Worm (Caenorhabditis elegans): ENCODE results near the gene T02G5.14.

The T02G5.14 gene

DNA sequence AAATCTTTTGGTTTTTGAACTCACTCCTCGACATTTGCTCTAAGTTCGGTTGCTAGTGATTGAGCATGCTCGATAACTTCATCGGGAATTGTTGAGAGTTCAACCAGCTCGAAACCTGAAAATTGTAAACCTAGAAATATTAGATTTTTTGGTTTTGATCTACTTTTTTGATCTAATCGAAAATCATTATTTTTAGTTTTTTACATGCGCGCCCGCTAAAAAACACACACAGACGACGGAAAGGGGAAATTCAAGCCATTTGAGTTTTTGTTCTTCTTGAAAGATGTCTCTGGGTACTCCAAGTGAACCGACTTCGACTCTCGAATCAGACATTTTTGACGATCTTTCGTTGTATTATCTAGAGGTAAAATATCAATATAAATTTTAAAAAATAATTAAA is 18.7 kb upstream of the T02G5.14 start, which contains the start of gene nos-2:
TSS of gene nos-2 (plus strand) at position 228 of the 400 bp plus-strand sequence.
- TF ChIP-seq syd-9 (tag; optimal IDR thresholded peaks at IDR 0.05) (no peak), unc-55 (GFP tag; optimal IDR thresholded peaks at IDR 0.05) (no peak), lin-11 (tag; optimal IDR thresholded peaks at IDR 0.05) (no peak), odd-2 (tag; optimal IDR thresholded peaks at IDR 0.05) (no peak), madf-2 (tag; optimal IDR thresholded peaks at IDR 0.05) (no peak), ets-4 (tag; optimal IDR thresholded peaks at IDR 0.05) (no peak), nhr-11 (tag; optimal IDR thresholded peaks at IDR 0.05) (no peak), pag-3 (tag; optimal IDR thresholded peaks at IDR 0.05; ENCODE audit: borderline replicate concordance) (no peak), rnt-1 (tag; optimal IDR thresholded peaks at IDR 0.05) (no peak), zip-5 (tag; optimal IDR thresholded peaks at IDR 0.05) (no peak), lim-6 (tag; optimal IDR thresholded peaks at IDR 0.05) (no peak), ceh-14 (tag; optimal IDR thresholded peaks at IDR 0.05) (no peak), gmeb-2 (tag; optimal IDR thresholded peaks at IDR 0.05) (no peak), ahr-1 (tag; optimal IDR thresholded peaks at IDR 0.05) (no peak), ceh-2 (tag; optimal IDR thresholded peaks at IDR 0.05) (no peak), npax-4 (tag; optimal IDR thresholded peaks at IDR 0.05) (no peak)

- TF ChIP-seq fkh-10 (GFP tag; optimal IDR thresholded peaks at IDR 0.05), result no peak
- no peak for TF ChIP-seq sdc-2 (tag; optimal IDR thresholded peaks at IDR 0.05)
- no peak for TF ChIP-seq mec-3 (tag; optimal IDR thresholded peaks at IDR 0.05; ENCODE audit: borderline replicate concordance)
- no peak for TF ChIP-seq ceh-30 (tag; optimal IDR thresholded peaks at IDR 0.05)
- no peak for TF ChIP-seq ceh-45 (GFP tag; IDR thresholded peaks at IDR 0.05)
- TF ChIP-seq ceh-14 (tag; optimal IDR thresholded peaks at IDR 0.05), result no peak
- no peak for TF ChIP-seq npax-4 (tag; optimal IDR thresholded peaks at IDR 0.05)
- TF ChIP-seq pag-3 (tag; optimal IDR thresholded peaks at IDR 0.05; ENCODE audit: borderline replicate concordance), result no peak
- TF ChIP-seq ceh-18 (tag; optimal IDR thresholded peaks at IDR 0.05), result no peak
- TF ChIP-seq pros-1 (tag; optimal IDR thresholded peaks at IDR 0.05), result no peak
- no peak for TF ChIP-seq ceh-24 (tag; optimal IDR thresholded peaks at IDR 0.05)
- no peak for TF ChIP-seq K09A11.1 (tag; optimal IDR thresholded peaks at IDR 0.05; ENCODE audit: insufficient read depth)
- TF ChIP-seq C08G9.2 (tag; optimal IDR thresholded peaks at IDR 0.05), result no peak
- no peak for TF ChIP-seq elt-4 (tag; optimal IDR thresholded peaks at IDR 0.05)
- TF ChIP-seq T23F11.4 (GFP tag; optimal IDR thresholded peaks at IDR 0.05), result no peak
- TF ChIP-seq nfya-1 (tag; optimal IDR thresholded peaks at IDR 0.05), result no peak
- TF ChIP-seq unc-55 (GFP tag; optimal IDR thresholded peaks at IDR 0.05), result no peak
Measured at ce11 chrII:7069866-7070265, 14.3 kb upstream of the T02G5.14 start, which contains the start of gene him-14. Gene him-14 (minus strand): TSS chrII:7069966.

ce11 chrII:7070434-7070833 is 13.7 kb upstream of the T02G5.14 start:
- TF ChIP-seq npax-4 (tag; optimal IDR thresholded peaks at IDR 0.05) (no peak), unc-55 (GFP tag; optimal IDR thresholded peaks at IDR 0.05) (no peak), hlh-13 (GFP tag; optimal IDR thresholded peaks at IDR 0.05) (no peak), hlh-15 (tag; optimal IDR thresholded peaks at IDR 0.05) (no peak), K09A11.1 (tag; optimal IDR thresholded peaks at IDR 0.05; ENCODE audit: insufficient read depth) (no peak), dve-1 (tag; optimal IDR thresholded peaks at IDR 0.05) (no peak), pax-1 (tag; optimal IDR thresholded peaks at IDR 0.05) (no peak), nhr-232 (tag; optimal IDR thresholded peaks at IDR 0.05) (no peak), odd-2 (tag; optimal IDR thresholded peaks at IDR 0.05) (no peak), ahr-1 (tag; optimal IDR thresholded peaks at IDR 0.05) (no peak), tbx-7 (tag; optimal IDR thresholded peaks at IDR 0.05) (no peak), rnt-1 (tag; optimal IDR thresholded peaks at IDR 0.05) (no peak), C38D4.7 (GFP tag; optimal IDR thresholded peaks at IDR 0.05) (no peak), ceh-19 (GFP tag; optimal IDR thresholded peaks at IDR 0.05) (no peak)

DNA sequence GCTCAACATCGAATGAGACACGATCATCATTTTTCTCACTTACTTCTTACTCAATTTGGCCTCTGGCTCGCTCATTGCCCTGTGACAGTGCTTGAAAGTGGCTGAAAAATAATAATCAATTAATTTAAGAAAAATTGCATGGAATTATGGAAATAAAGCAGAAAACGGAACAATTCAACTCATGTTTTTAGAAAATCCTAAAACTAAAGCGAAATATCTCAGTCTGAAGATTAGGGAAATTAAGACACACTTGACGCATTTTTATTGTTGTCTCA is 11.9 kb upstream of the T02G5.14 start, which contains the start of gene kars-1:
TSS of gene kars-1 (minus strand) at position 101 of the 275 bp plus-strand sequence.
- TF ChIP-seq hlh-13 (GFP tag; optimal IDR thresholded peaks at IDR 0.05), result no peak
- no peak for TF ChIP-seq fkh-10 (GFP tag; optimal IDR thresholded peaks at IDR 0.05)
- TF ChIP-seq F13H6.1 (tag; optimal IDR thresholded peaks at IDR 0.05), result no peak
- no peak for TF ChIP-seq nhr-11 (tag; optimal IDR thresholded peaks at IDR 0.05)
- no peak for TF ChIP-seq tbx-7 (tag; optimal IDR thresholded peaks at IDR 0.05)
- TF ChIP-seq dmd-4 (tag; optimal IDR thresholded peaks at IDR 0.05; ENCODE audit: borderline replicate concordance), result no peak
- TF ChIP-seq gmeb-2 (tag; optimal IDR thresholded peaks at IDR 0.05), result no peak
- TF ChIP-seq hlh-15 (tag; optimal IDR thresholded peaks at IDR 0.05), result no peak
- no peak for TF ChIP-seq syd-9 (tag; optimal IDR thresholded peaks at IDR 0.05)
- TF ChIP-seq elt-4 (tag; optimal IDR thresholded peaks at IDR 0.05), result no peak
- TF ChIP-seq fkh-6 (tag; optimal IDR thresholded peaks at IDR 0.05), result no peak
- no peak for TF ChIP-seq sox-4 (tag; optimal IDR thresholded peaks at IDR 0.05)
- no peak for TF ChIP-seq K09A11.1 (tag; optimal IDR thresholded peaks at IDR 0.05; ENCODE audit: insufficient read depth)
- TF ChIP-seq nhr-232 (tag; optimal IDR thresholded peaks at IDR 0.05), result no peak
- no peak for TF ChIP-seq pat-9 (tag; optimal IDR thresholded peaks at IDR 0.05)
- no peak for TF ChIP-seq C08G9.2 (tag; optimal IDR thresholded peaks at IDR 0.05)
- TF ChIP-seq che-1 (tag; optimal IDR thresholded peaks at IDR 0.05), result no peak

Measured in whole organism, late embryonic.